Fruit fly (Drosophila melanogaster): ENCODE results near the gene nrv1.

Gene nrv1

DNA sequence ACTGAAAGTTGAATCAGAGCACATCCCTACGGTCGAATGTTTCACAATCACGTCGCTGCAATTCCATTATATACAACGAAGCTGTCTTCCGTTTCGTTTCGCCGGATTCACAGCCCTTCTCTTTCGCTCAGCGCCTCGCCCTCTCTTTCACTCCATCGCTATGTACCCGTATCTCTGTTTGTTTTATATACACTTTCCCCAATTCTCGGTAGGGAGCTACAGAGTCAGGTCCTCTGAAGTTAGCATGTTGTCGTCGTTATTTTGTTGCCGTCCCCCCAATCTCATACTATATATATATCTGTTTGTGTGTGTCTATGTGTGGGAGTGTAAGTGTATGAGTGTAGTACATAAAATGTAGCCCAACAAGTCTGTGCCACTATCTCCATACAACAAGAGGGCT lies 49.5 kb upstream of the nrv1 start:
- TF ChIP-seq CG17186 (GFP tag; optimal IDR thresholded peaks at IDR 0.05) (no peak), unc-4 (GFP tag; IDR thresholded peaks at IDR 0.05; ENCODE audit: partially characterized antibody) (no peak), CrebB (tag; optimal IDR thresholded peaks at IDR 0.05) (no peak), Med (GFP tag) (peak; percentile 5), hbn (GFP tag; IDR thresholded peaks at IDR 0.05; ENCODE audit: partially characterized antibody) (no peak), dati (GFP tag; IDR thresholded peaks at IDR 0.05) (no peak), Sin3A (optimal IDR thresholded peaks at IDR 0.05) (no peak), pfk (GFP tag; optimal IDR thresholded peaks at IDR 0.05) (peak; percentile 48), Nf-YC (tag; optimal IDR thresholded peaks at IDR 0.05) (peak; percentile 63), wor (GFP tag; IDR thresholded peaks at IDR 0.05) (no peak), CG1832 (GFP tag; optimal IDR thresholded peaks at IDR 0.05) (peak; percentile 41), Nf-YB (GFP tag; optimal IDR thresholded peaks at IDR 0.05) (peak; percentile 73), CG9609 (GFP tag; optimal IDR thresholded peaks at IDR 0.05) (no peak), CG4424 (GFP tag; optimal IDR thresholded peaks at IDR 0.05) (no peak), E2f2 (GFP tag; IDR thresholded peaks at IDR 0.05) (no peak), CG13424 (tag; optimal IDR thresholded peaks at IDR 0.05) (no peak), cg (GFP tag; optimal IDR thresholded peaks at IDR 0.05) (peak; percentile 47), HmgZ (tag; optimal IDR thresholded peaks at IDR 0.05) (no peak), CG12299 (tag; optimal IDR thresholded peaks at IDR 0.05) (no peak), CG13894 (tag; optimal IDR thresholded peaks at IDR 0.05) (peak; percentile 8), dimm (GFP tag; IDR thresholded peaks at IDR 0.05) (no peak), Hmr (GFP tag; optimal IDR thresholded peaks at IDR 0.05) (no peak)

DNA sequence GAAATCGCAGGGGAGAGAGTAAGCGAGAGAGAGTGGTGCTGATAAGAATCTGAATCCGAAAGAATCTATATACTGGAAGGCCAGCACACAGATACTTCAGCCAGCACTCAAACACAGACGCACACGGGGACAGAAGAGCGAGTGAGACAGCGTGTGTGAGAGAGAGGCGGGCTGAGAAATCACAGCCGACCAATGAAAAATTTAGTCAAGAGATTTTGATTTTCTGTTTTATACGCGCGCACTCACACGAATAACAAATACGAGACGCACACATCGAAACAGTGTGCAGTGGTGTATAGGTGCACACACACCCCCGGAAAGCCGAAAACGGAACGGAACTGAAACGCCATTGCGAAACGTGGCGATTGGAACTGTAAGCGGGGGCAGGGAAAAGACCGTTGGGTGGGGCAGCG lies 47.0 kb upstream of the nrv1 start:
- TF ChIP-seq Hey (tag; optimal IDR thresholded peaks at IDR 0.05) (peak; percentile 3), CG32532 (GFP tag; IDR thresholded peaks at IDR 0.05) (peak; percentile 28; the same call in 1 of the 2 replicates), CG8478 (optimal IDR thresholded peaks at IDR 0.05) (peak; percentile 84), Ets65A (GFP tag) (peak; percentile 88), ken (GFP tag; IDR thresholded peaks at IDR 0.05) (0 out of 3 replicates have a peak, but pooled peaks have one; percentile 28), rib (GFP tag; IDR thresholded peaks at IDR 0.05) (0 out of 2 replicates have a peak, but pooled peaks have one; percentile 37), z (GFP tag; IDR thresholded peaks at IDR 0.05) (peak; percentile 77), Side (GFP tag; optimal IDR thresholded peaks at IDR 0.05) (no peak), BEAF-32 (GFP tag; optimal IDR thresholded peaks at IDR 0.05) (no peak), chn (GFP tag; optimal IDR thresholded peaks at IDR 0.05) (no peak), CG2199 (GFP tag; IDR thresholded peaks at IDR 0.05) (no peak), dysf (GFP tag; IDR thresholded peaks at IDR 0.05) (0 out of 3 replicates have a peak, but pooled peaks have one; percentile 25), ftz-f1 (GFP tag; optimal IDR thresholded peaks at IDR 0.05) (peak; percentile 44), lab (GFP tag; optimal IDR thresholded peaks at IDR 0.05) (peak; percentile 9), Dip3 (GFP tag; optimal IDR thresholded peaks at IDR 0.05) (no peak), Deaf1 (tag; optimal IDR thresholded peaks at IDR 0.05) (peak; percentile 80), Asciz (GFP tag; optimal IDR thresholded peaks at IDR 0.05) (no peak), Mad (GFP tag; optimal IDR thresholded peaks at IDR 0.05) (no peak), CG34224 (GFP tag; IDR thresholded peaks at IDR 0.05; ENCODE audit: partially characterized antibody) (no peak), CTCF (GFP tag; optimal IDR thresholded peaks at IDR 0.05) (no peak), pfk (GFP tag; optimal IDR thresholded peaks at IDR 0.05) (peak; percentile 97), CG10321 (GFP tag; IDR thresholded peaks at IDR 0.05) (peak; percentile 88), kah (GFP tag; optimal IDR thresholded peaks at IDR 0.05) (no peak), CG33557 (GFP tag; optimal IDR thresholded peaks at IDR 0.05) (no peak), Lhr (GFP tag; optimal IDR thresholded peaks at IDR 0.05) (no peak), Pdp1 (GFP tag; optimal IDR thresholded peaks at IDR 0.05) (no peak), CG32767 (GFP tag; IDR thresholded peaks at IDR 0.05) (0 out of 2 replicates have a peak, but pooled peaks have one; percentile 7), Antp (GFP tag; optimal IDR thresholded peaks at IDR 0.05) (no peak), Med (GFP tag) (peak; percentile 18), CG13287 (GFP tag; IDR thresholded peaks at IDR 0.05; ENCODE audit: partially characterized antibody) (no peak), abd-A (tag; optimal IDR thresholded peaks at IDR 0.05) (peak; percentile 58), NFAT (GFP tag; IDR thresholded peaks at IDR 0.05) (no peak)
